Fruit fly (Drosophila melanogaster) whole organism, embryonic: Measurements from ENCODE around the gene asf1.
A peak's percentile ranks its signal among the peaks of the same experiment; 100 is the strongest.

ENCODE experiments used
- Atf3 ChIP-seq: fragments of 200-800 bp; sonication (Bioruptor generic); optimal IDR thresholded peaks from 3 replicates; lab custom pipeline; 2016; ENCODE audit warnings: missing biosample characterization, missing genetic modification characterization
- B-H1 ChIP-seq: fragments of 200-800 bp; sonication (Bioruptor generic); IDR thresholded peaks from 3 replicates; pipeline ENCODE4 v1.3.6; 2022; ENCODE audit warnings: missing biosample characterization, missing genetic modification characterization
- CG10431 ChIP-seq: fragments of 200-800 bp; sonication (Bioruptor generic); optimal IDR thresholded peaks from 3 replicates; lab custom pipeline; 2018; ENCODE audit warnings: missing biosample characterization, mild to moderate bottlenecking, missing genetic modification characterization
- CG10462 ChIP-seq: fragments of 200-800 bp; sonication (Bioruptor generic); optimal IDR thresholded peaks from 2 replicates; lab custom pipeline; 2016; ENCODE audit warnings: missing biosample characterization, missing genetic modification characterization
- CG10979 ChIP-seq: fragments of 200-800 bp; sonication (Bioruptor generic); optimal IDR thresholded peaks from 2 replicates; lab custom pipeline; 2018; ENCODE audit warnings: missing biosample characterization, mild to moderate bottlenecking, missing genetic modification characterization, moderate library complexity
- CG12236 ChIP-seq: fragments of 200-800 bp; sonication (Bioruptor generic); optimal IDR thresholded peaks from 2 replicates; lab custom pipeline; 2016; ENCODE audit warnings: missing biosample characterization, missing genetic modification characterization
- CG1233 ChIP-seq: fragments of 200-800 bp; sonication (Bioruptor generic); optimal IDR thresholded peaks from 4 replicates; lab custom pipeline; 2018; ENCODE audit warnings: missing biosample characterization, mild to moderate bottlenecking, missing genetic modification characterization
- CG13123 ChIP-seq: fragments of 200-800 bp; sonication (Bioruptor generic); optimal IDR thresholded peaks from 2 replicates; lab custom pipeline; 2016; ENCODE audit warnings: missing biosample characterization, missing genetic modification characterization
- CG16815 ChIP-seq: fragments of 200-800 bp; sonication (Bioruptor generic); optimal IDR thresholded peaks from 3 replicates; lab custom pipeline; 2017; ENCODE audit warnings: missing biosample characterization, mild to moderate bottlenecking, missing genetic modification characterization
- CG16863 ChIP-seq: fragments of 200-800 bp; sonication (Bioruptor generic); optimal IDR thresholded peaks from 3 replicates; lab custom pipeline; 2016; ENCODE audit warnings: missing biosample characterization, missing genetic modification characterization
- CG17829 ChIP-seq: fragments of 200-800 bp; optimal IDR thresholded peaks from 2 replicates; lab custom pipeline; 2019; ENCODE audit warnings: missing biosample characterization, mild to moderate bottlenecking, missing genetic modification characterization, moderate library complexity
- CG2129 ChIP-seq: fragments of 200-800 bp; sonication (Bioruptor generic); IDR thresholded peaks from 2 replicates; pipeline ENCODE4 v1.3.6; 2022; ENCODE audit warnings: missing biosample characterization, missing genetic modification characterization; ENCODE audit not compliant: partially characterized antibody
- CG2712 ChIP-seq: fragments of 200-800 bp; optimal IDR thresholded peaks from 3 replicates; lab custom pipeline; 2019; ENCODE audit warnings: missing biosample characterization, mild to moderate bottlenecking, missing genetic modification characterization, moderate library complexity
- CG2889 ChIP-seq: fragments of 200-800 bp; sonication (Bioruptor generic); IDR thresholded peaks from 3 replicates; pipeline ENCODE4 v1.3.6; 2022; ENCODE audit warnings: missing biosample characterization, missing genetic modification characterization
- CG34376 ChIP-seq: fragments of 200-800 bp; sonication (Bioruptor generic); optimal IDR thresholded peaks from 2 replicates; lab custom pipeline; 2018; ENCODE audit warnings: missing biosample characterization, mild to moderate bottlenecking, missing genetic modification characterization
- CG34422 ChIP-seq: fragments of 200-800 bp; sonication (Bioruptor generic); IDR thresholded peaks from 3 replicates; pipeline ENCODE4 v1.3.6; 2022; ENCODE audit warnings: missing biosample characterization, missing genetic modification characterization
- CG4617 ChIP-seq: fragments of 200-800 bp; sonication (Bioruptor generic); optimal IDR thresholded peaks from 3 replicates; lab custom pipeline; 2016; ENCODE audit warnings: missing biosample characterization, missing genetic modification characterization, borderline replicate concordance
- CG6175 ChIP-seq: fragments of 200-800 bp; sonication (Bioruptor generic); IDR thresholded peaks from 3 replicates; pipeline ENCODE4 v1.3.6; 2022; ENCODE audit warnings: missing biosample characterization, missing genetic modification characterization
- CG6765 ChIP-seq: fragments of 200-800 bp; sonication (Bioruptor generic); optimal IDR thresholded peaks from 3 replicates; lab custom pipeline; 2017; ENCODE audit warnings: missing biosample characterization, mild to moderate bottlenecking, missing genetic modification characterization
- CG7271 ChIP-seq: fragments of 200-800 bp; sonication (Bioruptor generic); optimal IDR thresholded peaks from 2 replicates; lab custom pipeline; 2018; ENCODE audit warnings: missing biosample characterization, mild to moderate bottlenecking, missing genetic modification characterization, moderate library complexity
- CG7372 ChIP-seq: fragments of 200-800 bp; sonication (Bioruptor generic); IDR thresholded peaks from 2 replicates; pipeline ENCODE4 v1.3.6; 2022; ENCODE audit warnings: missing biosample characterization, missing genetic modification characterization
- CG9437 ChIP-seq: fragments of 200-800 bp; sonication (Bioruptor generic); optimal IDR thresholded peaks from 2 replicates; lab custom pipeline; 2018; ENCODE audit warnings: missing biosample characterization, mild to moderate bottlenecking, missing genetic modification characterization
- CTCF ChIP-seq: fragments of 200-800 bp; sonication (Bioruptor generic); optimal IDR thresholded peaks from 2 replicates; lab custom pipeline; 2017; ENCODE audit warnings: missing biosample characterization, mild to moderate bottlenecking, missing genetic modification characterization, moderate library complexity
- Dfd ChIP-seq, 2 experiments: fragments of >200 bp; optimal IDR thresholded peaks; 2 replicates each; lab custom pipeline; 2017; ENCODE audit warnings: missing biosample characterization in 2 of 2, missing genetic modification characterization in 2 of 2
- HLH4C ChIP-seq: fragments of 200-800 bp; sonication (Bioruptor generic); IDR thresholded peaks from 3 replicates; pipeline ENCODE4 v1.3.6; 2022; ENCODE audit warnings: missing biosample characterization, missing genetic modification characterization; ENCODE audit not compliant: partially characterized antibody
- Lpt ChIP-seq: fragments of >200 bp; optimal IDR thresholded peaks from 2 replicates; lab custom pipeline; 2018; ENCODE audit warnings: missing biosample characterization, missing genetic modification characterization
- NC2β ChIP-seq: fragments of 200-800 bp; sonication (Bioruptor generic); optimal IDR thresholded peaks from 2 replicates; lab custom pipeline; 2016; ENCODE audit warnings: missing biosample characterization, missing genetic modification characterization
- Nf-YA ChIP-seq: fragments of 200-800 bp; sonication (Bioruptor generic); IDR thresholded peaks from 2 replicates; pipeline ENCODE4 v1.3.6; 2022; ENCODE audit warnings: missing biosample characterization, missing genetic modification characterization
- Nf-YB ChIP-seq: fragments of 200-800 bp; sonication (Bioruptor generic); optimal IDR thresholded peaks from 3 replicates; lab custom pipeline; 2019; ENCODE audit warnings: missing biosample characterization, mild to moderate bottlenecking, missing genetic modification characterization, moderate library complexity
- Opbp ChIP-seq: fragments of 200-800 bp; sonication (Bioruptor generic); IDR thresholded peaks from 3 replicates; pipeline ENCODE4 v1.3.6; 2022; ENCODE audit warnings: missing biosample characterization, missing genetic modification characterization; ENCODE audit not compliant: partially characterized antibody
- Poxn ChIP-seq: fragments of 200-800 bp; sonication (Bioruptor generic); IDR thresholded peaks from 2 replicates; pipeline ENCODE4 v1.3.6; 2022; ENCODE audit warnings: missing biosample characterization, missing genetic modification characterization
- Ptx1 ChIP-seq: fragments of 200-800 bp; sonication (Bioruptor generic); IDR thresholded peaks from 2 replicates; pipeline ENCODE4 v1.3.6; 2022; ENCODE audit warnings: missing biosample characterization, missing genetic modification characterization
- Taf1 ChIP-seq: fragments of 200-800 bp; sonication (Bioruptor generic); IDR thresholded peaks from 2 replicates; pipeline ENCODE4 v1.3.6; 2022; ENCODE audit warnings: missing biosample characterization, missing genetic modification characterization
- Xrp1 ChIP-seq: fragments of 200-800 bp; sonication (Bioruptor generic); IDR thresholded peaks from 2 replicates; pipeline ENCODE4 v1.3.6; 2022; ENCODE audit warnings: missing biosample characterization, missing genetic modification characterization
- aop ChIP-seq: fragments of 200-800 bp; sonication (Bioruptor generic); IDR thresholded peaks from 2 replicates; pipeline ENCODE4 v1.3.6; 2022; ENCODE audit warnings: missing biosample characterization, missing genetic modification characterization
- chif ChIP-seq, 2 experiments: fragments of 200-800 bp; sonication (Bioruptor generic); optimal IDR thresholded peaks; 3 replicates each; lab custom pipeline; 2016; ENCODE audit warnings: missing biosample characterization in 2 of 2, missing genetic modification characterization in 2 of 2
- dimm ChIP-seq: fragments of 200-800 bp; sonication (Bioruptor generic); IDR thresholded peaks from 2 replicates; pipeline ENCODE4 v1.3.6; 2022; ENCODE audit warnings: missing biosample characterization, missing genetic modification characterization
- dmrt99B ChIP-seq: fragments of 200-800 bp; sonication (Bioruptor generic); optimal IDR thresholded peaks from 2 replicates; lab custom pipeline; 2018; ENCODE audit warnings: missing biosample characterization, mild to moderate bottlenecking, missing genetic modification characterization, moderate library complexity
- en ChIP-seq: fragments of 200-800 bp; sonication (Bioruptor generic); optimal IDR thresholded peaks from 2 replicates; lab custom pipeline; 2016; ENCODE audit warnings: missing biosample characterization, missing genetic modification characterization
- fd102C ChIP-seq: fragments of 200-800 bp; sonication (Bioruptor generic); optimal IDR thresholded peaks from 2 replicates; lab custom pipeline; 2018; ENCODE audit warnings: missing biosample characterization, mild to moderate bottlenecking, missing genetic modification characterization, moderate library complexity
- gcm ChIP-seq: fragments of 200-800 bp; sonication (Bioruptor generic); optimal IDR thresholded peaks from 2 replicates; lab custom pipeline; 2019; ENCODE audit warnings: missing biosample characterization, mild to moderate bottlenecking, missing genetic modification characterization, moderate library complexity
- jigr1 ChIP-seq: fragments of 200-800 bp; sonication (Bioruptor generic); IDR thresholded peaks from 3 replicates; pipeline ENCODE4 v1.3.6; 2022; ENCODE audit warnings: missing biosample characterization, missing genetic modification characterization
- kni ChIP-seq: fragments of 200-800 bp; sonication (Bioruptor generic); optimal IDR thresholded peaks from 3 replicates; lab custom pipeline; 2017; ENCODE audit warnings: mild to moderate bottlenecking, missing biosample characterization, missing genetic modification reagents, missing genetic modification characterization
- mld ChIP-seq: fragments of 200-800 bp; sonication (Bioruptor generic); IDR thresholded peaks from 3 replicates; pipeline ENCODE4 v1.3.6; 2022; ENCODE audit warnings: missing biosample characterization, missing genetic modification characterization; ENCODE audit not compliant: partially characterized antibody
- peb ChIP-seq: fragments of 200-800 bp; sonication (Bioruptor generic); IDR thresholded peaks from 2 replicates; pipeline ENCODE4 v1.3.6; 2022; ENCODE audit warnings: missing biosample characterization, missing genetic modification characterization
- stc ChIP-seq: fragments of 200-800 bp; sonication (Bioruptor generic); IDR thresholded peaks from 2 replicates; pipeline ENCODE4 v1.3.6; 2022; ENCODE audit warnings: missing biosample characterization, missing genetic modification characterization
- tll ChIP-seq, 2 experiments: fragments of 200-800 bp in 1 of 2; fragments of >200 bp in 1 of 2; sonication (Bioruptor generic) in 1 of 2; optimal IDR thresholded peaks; 2 replicates each; lab custom pipeline; 2017 to 2019; ENCODE audit warnings: missing biosample characterization in 2 of 2, missing genetic modification characterization in 2 of 2, mild to moderate bottlenecking in 1 of 2, moderate library complexity in 1 of 2
- unpg ChIP-seq: fragments of 200-800 bp; sonication (Bioruptor generic); optimal IDR thresholded peaks from 3 replicates; lab custom pipeline; 2018; ENCODE audit warnings: missing biosample characterization, mild to moderate bottlenecking, missing genetic modification characterization, moderate library complexity
- vvl ChIP-seq: fragments of 200-800 bp; sonication (Bioruptor generic); IDR thresholded peaks from 2 replicates; pipeline ENCODE4 v1.3.6; 2022; ENCODE audit warnings: missing biosample characterization, missing genetic modification characterization
- zfh1 ChIP-seq: fragments of 200-800 bp; sonication (Bioruptor generic); IDR thresholded peaks from 3 replicates; pipeline ENCODE4 v1.3.6; 2022; ENCODE audit warnings: missing biosample characterization, missing genetic modification characterization

Gene asf1

dm6 chr3L:19585979-19586378, 32.7 kb upstream of the asf1 start, which contains the start of the genes CG9231 and CG9330 (continued):
- no peak for TF ChIP-seq CG12236
- no peak for TF ChIP-seq CG1233 (GFP tag; lab: Kevin White, UChicago)
- TF ChIP-seq B-H1 (GFP tag; lab: Robert Waterston, UW) = no peak
- peak; percentile 38 for TF ChIP-seq kni (GFP tag; lab: Kevin White, UChicago)
- TF ChIP-seq CG4617 (GFP tag; lab: Kevin White, UChicago) = peak; percentile 85
- no peak for TF ChIP-seq CG7271 (tag; lab: Kevin White, UChicago)
- TF ChIP-seq, all 482 proteins: peak for 131

- TF ChIP-seq CG16815 (GFP tag; lab: Kevin White, UChicago) (peak; percentile 100), Dfd (GFP tag; optimal IDR thresholded peaks at IDR 0.05; lab: Kevin White, UChicago) (peak in 1 of 2 experiments; percentile 94), chif (GFP tag; optimal IDR thresholded peaks at IDR 0.05; lab: Kevin White, UChicago) (peak; percentile 100), Lpt (GFP tag; lab: Kevin White, UChicago) (no peak), vvl (GFP tag; lab: Robert Waterston, UW) (peak; percentile 100), Nf-YA (peak; percentile 100), Taf1 (GFP tag; lab: Robert Waterston, UW) (peak; percentile 100), Nf-YB (peak; percentile 94), CG10462 (GFP tag; lab: Kevin White, UChicago) (peak; percentile 100), CG2889 (peak; percentile 100), dimm (peak; percentile 100), CG2129 (GFP tag; lab: Robert Waterston, UW) (no peak), tll (GFP tag; optimal IDR thresholded peaks at IDR 0.05; lab: Kevin White, UChicago) (peak in 1 of 2 experiments; percentile 95), NC2β (GFP tag; lab: Kevin White, UChicago) (peak; percentile 100), CG13123 (peak; percentile 100), CG6765 (peak; percentile 100), Opbp (GFP tag; lab: Robert Waterston, UW) (peak; percentile 76; the same call in 2 of the 3 replicates), Atf3 (peak; percentile 100), CG9437 (GFP tag; lab: Kevin White, UChicago) (peak; percentile 98), peb (peak; percentile 100), CTCF (GFP tag; lab: Kevin White, UChicago) (peak; percentile 85), CG10979 (peak; percentile 100), Ptx1 (GFP tag; lab: Robert Waterston, UW) (peak; percentile 100), CG10431 (GFP tag; lab: Kevin White, UChicago) (peak; percentile 99), CG17829 (tag; lab: Kevin White, UChicago) (peak; percentile 100), CG7372 (GFP tag; lab: Robert Waterston, UW) (peak; percentile 100), fd102C (peak; percentile 99), dmrt99B (tag; lab: Kevin White, UChicago) (peak; percentile 100), unpg (GFP tag; lab: Kevin White, UChicago) (peak; percentile 100), Poxn (peak; percentile 100), CG6175 (GFP tag; lab: Robert Waterston, UW) (peak; percentile 100), CG16863 (GFP tag; lab: Kevin White, UChicago) (peak; percentile 100), CG34422 (GFP tag; lab: Robert Waterston, UW) (peak; percentile 100), CG34376 (GFP tag; lab: Kevin White, UChicago) (peak; percentile 100), Xrp1 (peak; percentile 100), gcm (GFP tag; lab: Kevin White, UChicago) (peak; percentile 100), HLH4C (no peak), mld (no peak), zfh1 (peak; percentile 100), jigr1 (GFP tag; lab: Robert Waterston, UW) (peak; percentile 100), CG2712 (tag; lab: Kevin White, UChicago) (peak; percentile 100), stc (GFP tag; lab: Robert Waterston, UW) (peak; percentile 100), aop (GFP tag; lab: Robert Waterston, UW) (peak; percentile 100), en (GFP tag; lab: Kevin White, UChicago) (peak; percentile 100)
Observed at dm6 chr3L:19590422-19590821, 28.3 kb upstream of the asf1 start, which contains the start of gene CG14100. Gene CG14100, minus strand, starts transcription at chr3L:19590524.
